Fruit fly (Drosophila melanogaster) whole organism, embryonic: ENCODE results near the gene Pvf2.

Experiments used
- Abd-B ChIP-seq: fragments of 200-800 bp; sonication (Bioruptor generic); optimal IDR thresholded peaks from 2 replicates; lab custom pipeline; 2018; ENCODE audit warnings: missing biosample characterization, mild to moderate bottlenecking, missing genetic modification characterization, moderate library complexity
- Atf-2 ChIP-seq: fragments of 200-800 bp; sonication (Bioruptor generic); optimal IDR thresholded peaks from 2 replicates; lab custom pipeline; 2016; ENCODE audit warnings: missing biosample characterization, missing genetic modification characterization
- CG10267 ChIP-seq: fragments of 200-800 bp; sonication (Bioruptor generic); optimal IDR thresholded peaks from 2 replicates; lab custom pipeline; 2018; ENCODE audit warnings: missing biosample characterization, mild to moderate bottlenecking, missing genetic modification characterization, moderate library complexity
- CG10321 ChIP-seq: fragments of 200-800 bp; sonication (Bioruptor generic); IDR thresholded peaks from 2 replicates; pipeline ENCODE4 v1.3.6; 2022; ENCODE audit warnings: missing biosample characterization, missing genetic modification characterization
- CG12769 ChIP-seq: fragments of 200-800 bp; sonication (Bioruptor generic); optimal IDR thresholded peaks from 2 replicates; lab custom pipeline; 2019; ENCODE audit warnings: missing biosample characterization, mild to moderate bottlenecking, missing genetic modification characterization, moderate library complexity
- CG13287 ChIP-seq: fragments of 200-800 bp; sonication (Bioruptor generic); IDR thresholded peaks from 2 replicates; pipeline ENCODE4 v1.3.6; 2022; ENCODE audit warnings: missing biosample characterization, missing genetic modification characterization; ENCODE audit not compliant: partially characterized antibody
- CG15073 ChIP-seq: fragments of 200-800 bp; sonication (Bioruptor generic); optimal IDR thresholded peaks from 2 replicates; lab custom pipeline; 2016; ENCODE audit warnings: missing biosample characterization, missing genetic modification characterization
- CG1603 ChIP-seq: fragments of 200-800 bp; sonication (Bioruptor generic); optimal IDR thresholded peaks from 2 replicates; lab custom pipeline; 2019; ENCODE audit warnings: missing biosample characterization, mild to moderate bottlenecking, missing genetic modification characterization, moderate library complexity
- CG16779 ChIP-seq: fragments of 200-800 bp; sonication (Bioruptor generic); IDR thresholded peaks from 2 replicates; pipeline ENCODE4 v1.3.6; 2022; ENCODE audit warnings: missing biosample characterization, missing genetic modification characterization
- CG17612 ChIP-seq: fragments of 200-800 bp; sonication (Bioruptor generic); IDR thresholded peaks from 2 replicates; pipeline ENCODE4 v1.3.6; 2022; ENCODE audit warnings: missing biosample characterization, missing genetic modification characterization
- CG1792 ChIP-seq: fragments of 200-800 bp; sonication (Bioruptor generic); optimal IDR thresholded peaks from 2 replicates; lab custom pipeline; 2016; ENCODE audit warnings: missing biosample characterization, missing genetic modification characterization
- CG18262 ChIP-seq: fragments of 200-800 bp; optimal IDR thresholded peaks from 3 replicates; lab custom pipeline; 2019; ENCODE audit warnings: missing biosample characterization, mild to moderate bottlenecking, missing genetic modification characterization, moderate library complexity
- CG2712 ChIP-seq: fragments of 200-800 bp; optimal IDR thresholded peaks from 3 replicates; lab custom pipeline; 2019; ENCODE audit warnings: missing biosample characterization, mild to moderate bottlenecking, missing genetic modification characterization, moderate library complexity
- CG32767 ChIP-seq: fragments of 200-800 bp; sonication (Bioruptor generic); IDR thresholded peaks from 2 replicates; pipeline ENCODE4 v1.3.6; 2022; ENCODE audit warnings: missing biosample characterization, missing genetic modification characterization
- CG4328 ChIP-seq: fragments of 200-800 bp; sonication (Bioruptor generic); optimal IDR thresholded peaks from 3 replicates; lab custom pipeline; 2017; ENCODE audit warnings: missing biosample characterization, missing genetic modification reagents, missing genetic modification characterization
- CG7745 ChIP-seq: fragments of 200-800 bp; sonication (Bioruptor generic); optimal IDR thresholded peaks from 2 replicates; lab custom pipeline; 2018; ENCODE audit warnings: missing biosample characterization, mild to moderate bottlenecking, missing genetic modification characterization, moderate library complexity
- CG7839 ChIP-seq: fragments of 200-800 bp; sonication (Bioruptor generic); optimal IDR thresholded peaks from 3 replicates; lab custom pipeline; 2018; ENCODE audit warnings: missing biosample characterization, mild to moderate bottlenecking, missing genetic modification characterization, moderate library complexity
- CG8478 ChIP-seq: fragments of >200 bp; optimal IDR thresholded peaks from 2 replicates; lab custom pipeline; 2018
- CG9797 ChIP-seq: fragments of 200-800 bp; sonication (Bioruptor generic); optimal IDR thresholded peaks from 3 replicates; lab custom pipeline; 2018; ENCODE audit warnings: missing biosample characterization, mild to moderate bottlenecking, missing genetic modification characterization
- Dek ChIP-seq: fragments of 200-800 bp; sonication (Bioruptor generic); optimal IDR thresholded peaks from 3 replicates; lab custom pipeline; 2019; ENCODE audit warnings: missing biosample characterization, mild to moderate bottlenecking, missing genetic modification characterization, moderate library complexity
- Ets65A ChIP-seq: fragments of 200-800 bp; sonication (Bioruptor generic); peaks from one replicate; lab custom pipeline; 2016; ENCODE audit warnings: missing biosample characterization, missing genetic modification characterization
- HmgZ ChIP-seq: fragments of 200-800 bp; sonication (Bioruptor generic); optimal IDR thresholded peaks from 2 replicates; lab custom pipeline; 2018; ENCODE audit warnings: missing biosample characterization, mild to moderate bottlenecking, missing genetic modification characterization
- Hmx ChIP-seq: fragments of 200-800 bp; sonication (Bioruptor generic); optimal IDR thresholded peaks from 2 replicates; lab custom pipeline; 2016; ENCODE audit warnings: missing biosample characterization, missing genetic modification characterization
- Lim3 ChIP-seq: fragments of 200-800 bp; sonication (Bioruptor generic); IDR thresholded peaks from 2 replicates; pipeline ENCODE4 v1.3.6; 2022; ENCODE audit warnings: missing biosample characterization, missing genetic modification characterization
- MBD-R2 ChIP-seq: fragments of 200-800 bp; sonication (Bioruptor generic); IDR thresholded peaks from 2 replicates; pipeline ENCODE4 v1.3.6; 2022; ENCODE audit warnings: missing biosample characterization, missing genetic modification characterization
- Neu2 ChIP-seq: fragments of 200-800 bp; sonication (Bioruptor generic); optimal IDR thresholded peaks from 3 replicates; lab custom pipeline; 2016; ENCODE audit warnings: missing biosample characterization, missing genetic modification characterization, borderline replicate concordance
- PHDP ChIP-seq: fragments of 200-800 bp; sonication (Bioruptor generic); optimal IDR thresholded peaks from 3 replicates; lab custom pipeline; 2018; ENCODE audit warnings: missing biosample characterization, mild to moderate bottlenecking, missing genetic modification characterization, moderate library complexity
- Pdp1 ChIP-seq, 2 experiments: fragments of 200-800 bp; sonication (Bioruptor generic); optimal IDR thresholded peaks; 3 replicates each; lab custom pipeline; 2016; ENCODE audit warnings: missing biosample characterization in 2 of 2, missing genetic modification characterization in 2 of 2, mild to moderate bottlenecking in 1 of 2, moderate library complexity in 1 of 2
- Taf1 ChIP-seq: fragments of 200-800 bp; sonication (Bioruptor generic); IDR thresholded peaks from 2 replicates; pipeline ENCODE4 v1.3.6; 2022; ENCODE audit warnings: missing biosample characterization, missing genetic modification characterization
- bcd ChIP-seq: fragments of 200-800 bp; sonication (Bioruptor generic); optimal IDR thresholded peaks from 2 replicates; lab custom pipeline; 2017; ENCODE audit warnings: missing biosample characterization, mild to moderate bottlenecking, missing genetic modification characterization
- btn ChIP-seq: fragments of 200-800 bp; sonication (Bioruptor generic); optimal IDR thresholded peaks from 2 replicates; lab custom pipeline; 2016; ENCODE audit warnings: missing biosample characterization, missing genetic modification characterization
- chif ChIP-seq, 2 experiments: fragments of 200-800 bp; sonication (Bioruptor generic); optimal IDR thresholded peaks; 3 replicates each; lab custom pipeline; 2016; ENCODE audit warnings: missing biosample characterization in 2 of 2, missing genetic modification characterization in 2 of 2
- chinmo ChIP-seq: fragments of 200-800 bp; sonication (Bioruptor generic); IDR thresholded peaks from 4 replicates; pipeline ENCODE4 v1.3.6; 2022; ENCODE audit warnings: missing biosample characterization, missing genetic modification characterization; ENCODE audit not compliant: partially characterized antibody
- croc ChIP-seq: fragments of 200-800 bp; sonication (Bioruptor generic); conservative IDR thresholded peaks from 3 replicates; pipeline ENCODE4 v1.3.6; 2022; ENCODE audit warnings: missing biosample characterization, missing genetic modification characterization
- dati ChIP-seq: fragments of 200-800 bp; sonication (Bioruptor generic); IDR thresholded peaks from 2 replicates; pipeline ENCODE4 v1.3.6; 2022; ENCODE audit warnings: missing biosample characterization, missing genetic modification characterization
- dpn ChIP-seq, 2 experiments: fragments of 200-800 bp; sonication (Bioruptor generic); optimal IDR thresholded peaks; 3 replicates each; lab custom pipeline; 2016; ENCODE audit warnings: missing biosample characterization in 2 of 2, missing genetic modification characterization in 2 of 2
- eve ChIP-seq, 2 experiments: fragments of >200 bp; optimal IDR thresholded peaks; 2 replicates each; lab custom pipeline; 2017; ENCODE audit warnings: missing biosample characterization in 2 of 2, missing genetic modification characterization in 2 of 2
- insv ChIP-seq, 2 experiments: fragments of 200-800 bp; sonication (Bioruptor generic); optimal IDR thresholded peaks; 3 replicates each; lab custom pipeline; 2016 to 2018; ENCODE audit warnings: missing biosample characterization in 2 of 2, missing genetic modification characterization in 2 of 2
- kay ChIP-seq: fragments of 200-800 bp; sonication (Bioruptor generic); optimal IDR thresholded peaks from 2 replicates; lab custom pipeline; 2016; ENCODE audit warnings: missing biosample characterization, missing genetic modification characterization
- lbe ChIP-seq: fragments of 200-800 bp; sonication (Bioruptor generic); optimal IDR thresholded peaks from 2 replicates; lab custom pipeline; 2016; ENCODE audit warnings: missing biosample characterization, mild to moderate bottlenecking, missing genetic modification characterization
- mld ChIP-seq: fragments of 200-800 bp; sonication (Bioruptor generic); IDR thresholded peaks from 3 replicates; pipeline ENCODE4 v1.3.6; 2022; ENCODE audit warnings: missing biosample characterization, missing genetic modification characterization; ENCODE audit not compliant: partially characterized antibody
- pb ChIP-seq: fragments of 200-800 bp; sonication (Bioruptor generic); optimal IDR thresholded peaks from 3 replicates; lab custom pipeline; 2016; ENCODE audit warnings: missing biosample characterization, missing genetic modification characterization
- phol ChIP-seq: fragments of 200-800 bp; sonication (Bioruptor generic); optimal IDR thresholded peaks from 3 replicates; lab custom pipeline; 2018; ENCODE audit warnings: missing biosample characterization, mild to moderate bottlenecking, missing genetic modification characterization, moderate library complexity
- prd ChIP-seq, 3 experiments: fragments of >200 bp in 2 of 3; fragments of 200-800 bp in 1 of 3; sonication (Bioruptor generic) in 1 of 3; optimal IDR thresholded peaks in 2 of 3; IDR thresholded peaks in 1 of 3; 2 replicates in 2 of 3; 3 replicates in 1 of 3; pipeline versions ENCODE4 v1.3.6 to Lab custom; 2017 to 2022; ENCODE audit warnings: missing biosample characterization in 1 of 3, missing genetic modification characterization in 1 of 3
- psq ChIP-seq: fragments of 200-800 bp; sonication (Bioruptor generic); optimal IDR thresholded peaks from 2 replicates; lab custom pipeline; 2017; ENCODE audit warnings: missing biosample characterization, missing genetic modification characterization
- pum ChIP-seq: fragments of 200-800 bp; sonication (Bioruptor generic); optimal IDR thresholded peaks from 2 replicates; lab custom pipeline; 2016; ENCODE audit warnings: missing biosample characterization, missing genetic modification characterization
- pzg ChIP-seq: fragments of 200-800 bp; sonication (Bioruptor generic); optimal IDR thresholded peaks from 3 replicates; lab custom pipeline; 2018; ENCODE audit warnings: missing biosample characterization, mild to moderate bottlenecking, missing genetic modification characterization, moderate library complexity
- row ChIP-seq: fragments of 200-800 bp; sonication (Bioruptor generic); IDR thresholded peaks from 3 replicates; pipeline ENCODE4 v1.3.6; 2022; ENCODE audit warnings: missing biosample characterization, missing genetic modification characterization
- stc ChIP-seq: fragments of 200-800 bp; sonication (Bioruptor generic); IDR thresholded peaks from 2 replicates; pipeline ENCODE4 v1.3.6; 2022; ENCODE audit warnings: missing biosample characterization, missing genetic modification characterization
- twi ChIP-seq: fragments of 200-800 bp; optimal IDR thresholded peaks from 2 replicates; lab custom pipeline; 2019; ENCODE audit warnings: missing biosample characterization, mild to moderate bottlenecking, missing genetic modification characterization, moderate library complexity
- wdn ChIP-seq: fragments of 200-800 bp; sonication (Bioruptor generic); IDR thresholded peaks from 2 replicates; pipeline ENCODE4 v1.3.6; 2022; ENCODE audit warnings: missing biosample characterization, missing genetic modification characterization

Pvf2 gene

dm6 chr2L:7065687-7066086 lies 18.7 kb downstream of the Pvf2 start, which contains the start of gene Nuf2 (continued):
- TF ChIP-seq row (GFP tag; lab: Robert Waterston, UW) (peak; percentile 70), CG17612 (no peak), HmgZ (tag; lab: Kevin White, UChicago) (peak; percentile 45), Lim3 (GFP tag; lab: Robert Waterston, UW) (no peak), CG10321 (no peak), CG32767 (GFP tag; lab: Robert Waterston, UW) (no peak), PHDP (no peak), Hmx (GFP tag; lab: Kevin White, UChicago) (no peak), Pdp1 (GFP tag; optimal IDR thresholded peaks at IDR 0.05; lab: Kevin White, UChicago) (peak in 1 of 2 experiments; percentile 24), dati (GFP tag; lab: Robert Waterston, UW) (no peak), CG16779 (GFP tag; lab: Robert Waterston, UW) (0 out of 2 replicates have a peak, but pooled peaks have one; percentile 26), twi (tag; lab: Kevin White, UChicago) (no peak), dpn (GFP tag; optimal IDR thresholded peaks at IDR 0.05; lab: Kevin White, UChicago) (no peak), lbe (GFP tag; lab: Kevin White, UChicago) (no peak), Neu2 (GFP tag; lab: Kevin White, UChicago) (no peak), chif (GFP tag; optimal IDR thresholded peaks at IDR 0.05; lab: Kevin White, UChicago) (no peak), CG7839 (tag; lab: Kevin White, UChicago) (no peak), CG10267 (tag; lab: Kevin White, UChicago) (peak; percentile 15), CG4328 (no peak), Abd-B (GFP tag; lab: Kevin White, UChicago) (no peak), CG12769 (tag; lab: Kevin White, UChicago) (peak; percentile 24), mld (GFP tag; lab: Robert Waterston, UW) (no peak), kay (GFP tag; lab: Kevin White, UChicago) (no peak), CG1603 (tag; lab: Kevin White, UChicago) (peak; percentile 78), Dek (no peak), Atf-2 (GFP tag; lab: Kevin White, UChicago) (no peak), phol (peak; percentile 59), wdn (GFP tag; lab: Robert Waterston, UW) (no peak), Ets65A (GFP tag; lab: Kevin White, UChicago) (no peak), stc (GFP tag; lab: Robert Waterston, UW) (no peak), pb (GFP tag; lab: Kevin White, UChicago) (no peak), insv (GFP tag; optimal IDR thresholded peaks at IDR 0.05; lab: Kevin White, UChicago) (no peak), eve (GFP tag; optimal IDR thresholded peaks at IDR 0.05; lab: Kevin White, UChicago) (no peak), chinmo (no peak), CG1792 (GFP tag; lab: Kevin White, UChicago) (no peak), btn (GFP tag; lab: Kevin White, UChicago) (no peak), CG15073 (no peak), CG7745 (tag; lab: Kevin White, UChicago) (no peak), bcd (GFP tag; lab: Kevin White, UChicago) (no peak), pum (GFP tag; lab: Kevin White, UChicago) (no peak), CG8478 (lab: Kevin White, UChicago) (no peak)

DNA sequence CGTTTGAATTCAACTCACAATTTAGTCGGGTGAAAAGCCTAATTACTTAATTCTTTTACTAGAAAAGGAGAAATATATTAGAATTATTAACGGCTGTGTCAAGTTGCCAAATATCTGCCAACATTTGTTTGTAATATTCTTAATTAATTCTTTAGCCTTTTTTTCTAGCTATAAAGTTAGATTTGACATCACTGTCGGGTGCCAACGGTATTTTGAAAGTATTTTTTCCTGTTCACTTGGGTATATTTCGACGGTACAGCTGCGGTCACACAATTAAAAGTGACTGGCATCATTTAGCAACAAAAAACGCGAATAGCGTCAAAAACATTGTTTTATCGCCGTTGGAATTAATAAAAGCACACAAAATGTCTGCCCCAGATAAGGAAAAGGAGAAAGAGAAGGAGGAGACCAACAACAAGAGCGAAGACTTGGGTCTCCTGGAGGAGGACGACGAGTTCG lies 20.7 kb downstream of the Pvf2 start, which contains the start of gene Sem1:
Gene Sem1, plus strand, starts transcription at position 266 of the 459 bp plus-strand sequence.
- TF ChIP-seq CG13287 (GFP tag; lab: Robert Waterston, UW) (peak; percentile 16), Abd-B (GFP tag; lab: Kevin White, UChicago) (no peak), MBD-R2 (GFP tag; lab: Robert Waterston, UW) (peak; percentile 39; the same call in 1 of the 2 replicates), prd (optimal IDR thresholded peaks at IDR 0.05; lab: Kevin White, UChicago) (no peak), prd (GFP tag; IDR thresholded peaks at IDR 0.05; lab: Robert Waterston, UW) (0 out of 3 replicates have a peak, but pooled peaks have one; percentile 14), CG9797 (GFP tag; lab: Kevin White, UChicago) (peak; percentile 59), CG18262 (tag; lab: Kevin White, UChicago) (peak; percentile 4), psq (GFP tag; lab: Kevin White, UChicago) (no peak), CG15073 (no peak), insv (GFP tag; optimal IDR thresholded peaks at IDR 0.05; lab: Kevin White, UChicago) (no peak), pzg (peak; percentile 55), Taf1 (GFP tag; lab: Robert Waterston, UW) (no peak), phol (peak; percentile 5), CG2712 (peak; percentile 17), croc (no peak)
